Worm (Caenorhabditis elegans): ENCODE data around the gene cnp-2.
A peak's percentile ranks its signal among the peaks of the same experiment; 100 is the strongest.

cnp-2 gene

DNA sequence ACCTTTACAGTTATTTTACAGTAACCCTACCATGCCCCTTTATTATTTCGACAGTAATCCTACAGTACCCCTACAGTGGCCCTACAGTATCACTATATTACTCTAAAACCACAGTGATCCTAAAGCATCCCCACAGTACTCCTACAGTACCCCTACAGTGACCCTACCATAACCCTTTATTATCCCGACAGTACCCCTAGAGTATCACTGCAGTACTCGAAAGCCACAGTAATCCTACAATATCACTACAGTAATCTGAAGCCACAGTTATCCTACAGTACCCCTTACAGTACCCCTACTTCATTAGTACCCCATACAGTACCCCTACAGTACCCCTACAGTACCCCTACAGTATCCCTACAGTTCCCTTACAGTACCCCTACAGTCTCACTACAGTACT lies 3.9 kb downstream of the cnp-2 start:
- TF ChIP-seq T26A8.4 (GFP tag; IDR thresholded peaks at IDR 0.05): no peak
- peak in 1 of 2 experiments; percentile 77 for TF ChIP-seq unc-62 (GFP tag; optimal IDR thresholded peaks at IDR 0.05 in 1 of 2)
- TF ChIP-seq unc-62 (tag; optimal IDR thresholded peaks at IDR 0.05): no peak
- no peak for TF ChIP-seq F26F4.8 (GFP tag; conservative IDR thresholded peaks at IDR 0.05)

DNA sequence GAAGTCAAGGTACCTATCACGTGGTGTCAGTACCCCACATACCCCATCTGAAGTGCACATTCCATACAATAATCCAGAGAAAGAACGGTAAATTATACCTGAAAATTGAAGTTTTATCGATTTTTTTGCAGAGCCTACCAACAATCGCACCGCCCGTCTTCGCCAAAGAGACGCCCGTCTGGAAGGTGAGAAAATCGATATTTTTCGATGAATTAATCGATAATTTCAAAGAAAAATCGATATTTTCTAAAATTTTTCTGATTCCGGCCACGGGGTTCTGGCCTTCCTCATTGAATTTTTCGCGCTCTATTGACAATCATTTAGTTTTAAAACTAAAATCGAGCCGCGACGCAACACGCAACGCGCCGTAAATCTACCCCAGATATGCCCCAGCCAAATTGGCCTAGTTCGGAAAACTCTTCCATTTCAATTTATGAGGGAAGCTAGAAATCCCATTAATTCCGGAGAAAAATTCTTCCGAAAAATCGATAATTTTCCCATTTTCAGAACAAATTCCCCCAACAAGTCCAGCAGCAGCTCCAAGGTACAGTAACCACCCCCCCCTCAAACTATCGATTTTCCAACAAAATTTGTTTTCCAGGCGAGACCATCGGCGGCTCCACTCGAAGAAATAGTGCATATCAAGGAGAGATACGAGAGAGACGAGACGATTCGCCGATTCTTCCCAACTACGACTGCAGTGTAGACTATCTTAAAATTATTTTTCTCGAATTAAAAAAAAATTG lies 6.0 kb downstream of the cnp-2 start:
- TF ChIP-seq snpc-1.2 (GFP tag; IDR thresholded peaks at IDR 0.05): 0 out of 2 replicates have a peak, but pooled peaks have one; percentile 26
- no peak for TF ChIP-seq ZK337.2 (GFP tag; IDR thresholded peaks at IDR 0.05)
- TF ChIP-seq D1046.2 (GFP tag; IDR thresholded peaks at IDR 0.05): no peak
- no peak for TF ChIP-seq nhr-28 (tag; optimal IDR thresholded peaks at IDR 0.05)
- TF ChIP-seq F10B5.3 (tag; optimal IDR thresholded peaks at IDR 0.05): peak; percentile 42
- no peak for TF ChIP-seq ZK546.5 (tag; optimal IDR thresholded peaks at IDR 0.05)
- TF ChIP-seq pha-4 (GFP tag; IDR thresholded peaks at IDR 0.05): 0 out of 2 replicates have a peak, but pooled peaks have one; percentile 26
- no peak for TF ChIP-seq pha-4 (tag; optimal IDR thresholded peaks at IDR 0.05)
- TF ChIP-seq mdt-29 (GFP tag; IDR thresholded peaks at IDR 0.05): no peak
- no peak for TF ChIP-seq daf-12 (tag; optimal IDR thresholded peaks at IDR 0.05)
- peak; percentile 87 for TF ChIP-seq ceh-28 (tag; optimal IDR thresholded peaks at IDR 0.05)
- TF ChIP-seq nhr-42 (GFP tag; IDR thresholded peaks at IDR 0.05): 0 out of 2 replicates have a peak, but pooled peaks have one; percentile 41
- TF ChIP-seq fos-1 (tag; optimal IDR thresholded peaks at IDR 0.05): no peak
- TF ChIP-seq lim-7 (GFP tag; IDR thresholded peaks at IDR 0.05): no peak
- no peak for TF ChIP-seq daf-16 (GFP tag; optimal IDR thresholded peaks at IDR 0.05)
- TF ChIP-seq daf-16 (tag; optimal IDR thresholded peaks at IDR 0.05): peak; percentile 22
- no peak for TF ChIP-seq nhr-11 (tag; optimal IDR thresholded peaks at IDR 0.05)
- no peak for TF ChIP-seq saeg-2 (GFP tag; IDR thresholded peaks at IDR 0.05)
- TF ChIP-seq dmd-6 (GFP tag; IDR thresholded peaks at IDR 0.05): no peak
- no peak for TF ChIP-seq unc-39 (tag; optimal IDR thresholded peaks at IDR 0.05)
- TF ChIP-seq nhr-111 (GFP tag; optimal IDR thresholded peaks at IDR 0.05): no peak
- no peak for TF ChIP-seq nhr-6 (tag; optimal IDR thresholded peaks at IDR 0.05)
- peak; percentile 40 for TF ChIP-seq nhr-102 (tag; optimal IDR thresholded peaks at IDR 0.05)
- TF ChIP-seq hif-1 (tag; optimal IDR thresholded peaks at IDR 0.05): no peak
- no peak for TF ChIP-seq T26A8.4 (GFP tag; IDR thresholded peaks at IDR 0.05)
- TF ChIP-seq hlh-30 (tag; optimal IDR thresholded peaks at IDR 0.05; ENCODE audit: insufficient read depth): no peak
- TF ChIP-seq aha-1 (tag): no peak
- no peak for TF ChIP-seq lin-15B (tag; optimal IDR thresholded peaks at IDR 0.05)
- TF ChIP-seq nhr-76 (tag; optimal IDR thresholded peaks at IDR 0.05): no peak
- peak; percentile 71 for TF ChIP-seq lin-38 (GFP tag; IDR thresholded peaks at IDR 0.05)
- TF ChIP-seq hlh-11 (tag; optimal IDR thresholded peaks at IDR 0.05): no peak
- no peak for TF ChIP-seq F49E8.2 (tag; optimal IDR thresholded peaks at IDR 0.05; ENCODE audit: borderline replicate concordance)
- TF ChIP-seq arid-1 (GFP tag; conservative IDR thresholded peaks at IDR 0.05): no peak
- no peak for TF ChIP-seq daf-8 (GFP tag; IDR thresholded peaks at IDR 0.05)
- TF ChIP-seq egl-27 (tag; optimal IDR thresholded peaks at IDR 0.05): no peak
- TF ChIP-seq gei-8 (GFP tag; optimal IDR thresholded peaks at IDR 0.05): no peak
- TF ChIP-seq aly-2 (tag; optimal IDR thresholded peaks at IDR 0.05): no peak
- no peak for TF ChIP-seq nhr-10 (tag; optimal IDR thresholded peaks at IDR 0.05)
- no peak for TF ChIP-seq mep-1 (tag; optimal IDR thresholded peaks at IDR 0.05)
- TF ChIP-seq dmd-8 (GFP tag; IDR thresholded peaks at IDR 0.05): no peak
- no peak for TF ChIP-seq ceh-20 (GFP tag; IDR thresholded peaks at IDR 0.05)
